Worm (Caenorhabditis elegans): ENCODE data around the gene fbxb-52.

ce11 chrII:1567646-1568045 lies 17.2 kb upstream of the fbxb-52 start, which contains the start of gene K05F6.8:
- TF ChIP-seq madf-3 (GFP tag; IDR thresholded peaks at IDR 0.05) = no peak
- no peak for TF ChIP-seq F52B5.7 (tag; optimal IDR thresholded peaks at IDR 0.05)
- no peak for TF ChIP-seq madf-8 (GFP tag; conservative IDR thresholded peaks at IDR 0.05)
- no peak for TF ChIP-seq unc-62 (GFP tag; optimal IDR thresholded peaks at IDR 0.05)
- no peak for TF ChIP-seq F10E7.11 (tag; optimal IDR thresholded peaks at IDR 0.05)
- TF ChIP-seq attf-6 (GFP tag; IDR thresholded peaks at IDR 0.05) = no peak
- TF ChIP-seq F49E8.2 (tag; optimal IDR thresholded peaks at IDR 0.05; ENCODE audit: insufficient read depth) = no peak
- no peak for TF ChIP-seq lag-1 (GFP tag; IDR thresholded peaks at IDR 0.05)
- TF ChIP-seq snpc-3.4 (tag; optimal IDR thresholded peaks at IDR 0.05) = no peak
- TF ChIP-seq snpc-4 (GFP tag; optimal IDR thresholded peaks at IDR 0.05) = no peak
- TF ChIP-seq snpc-4 (tag; optimal IDR thresholded peaks at IDR 0.05) = no peak
- TF ChIP-seq F57A8.1 (GFP tag; optimal IDR thresholded peaks at IDR 0.05) = no peak
- no peak for TF ChIP-seq pha-4 (tag; optimal IDR thresholded peaks at IDR 0.05)
- no peak for TF ChIP-seq snpc-1.3 (tag; optimal IDR thresholded peaks at IDR 0.05; ENCODE audit: insufficient read depth)
- TF ChIP-seq nhr-80 (tag; optimal IDR thresholded peaks at IDR 0.05) = no peak
